Worm (Caenorhabditis elegans) whole organism, early embryonic: ENCODE results near the gene C16C8.9.
A peak's percentile ranks its signal among the peaks of the same experiment; 100 is the strongest.

Source experiments
- B0310.2 ChIP-seq: sonication (generic microtip); optimal IDR thresholded peaks from 2 replicates; lab custom pipeline; 2016; ENCODE audit warnings: mild to moderate bottlenecking, missing genetic modification characterization, missing compliant biosample characterization
- F13C5.2 ChIP-seq: sonication (generic microtip); optimal IDR thresholded peaks from 2 replicates; lab custom pipeline; 2017; ENCODE audit warnings: mild to moderate bottlenecking, missing genetic modification characterization, inconsistent platforms, missing compliant biosample characterization
- aly-1 ChIP-seq: sonication (generic microtip); optimal IDR thresholded peaks from 2 replicates; lab custom pipeline; 2016; ENCODE audit warnings: missing genetic modification characterization, missing compliant biosample characterization
- ama-1 ChIP-seq: fragments of 150-350 bp; optimal IDR thresholded peaks from 2 replicates; lab custom pipeline; 2014
- ceh-36 ChIP-seq: sonication (generic microtip); optimal IDR thresholded peaks from 2 replicates; lab custom pipeline; 2016; ENCODE audit warnings: missing genetic modification characterization, inconsistent platforms, missing compliant biosample characterization
- ets-7 ChIP-seq: sonication (generic microtip); optimal IDR thresholded peaks from 2 replicates; lab custom pipeline; 2016; ENCODE audit warnings: missing genotype, missing genetic modification characterization, missing compliant biosample characterization
- flt-1 ChIP-seq: fragments of 200-800 bp; sonication (Bioruptor generic); IDR thresholded peaks from 2 replicates; pipeline ENCODE4 v1.3.6; 2022; ENCODE audit warnings: missing genetic modification characterization, missing compliant biosample characterization
- hmg-4 ChIP-seq: fragments of 200-800 bp; sonication (Bioruptor generic); optimal IDR thresholded peaks from 2 replicates; lab custom pipeline; 2018; ENCODE audit warnings: mild to moderate bottlenecking, missing genetic modification characterization, missing compliant biosample characterization
- hnd-1 ChIP-seq: sonication (generic microtip); optimal IDR thresholded peaks from 2 replicates; lab custom pipeline; 2016; ENCODE audit warnings: missing genetic modification characterization, missing compliant biosample characterization
- scrt-1 ChIP-seq: fragments of 200-800 bp; sonication (Bioruptor generic); IDR thresholded peaks from 2 replicates; pipeline ENCODE4 v1.3.6; 2022; ENCODE audit warnings: missing genetic modification characterization, missing compliant biosample characterization
- sea-1 ChIP-seq: fragments of 200-800 bp; sonication (Bioruptor generic); conservative IDR thresholded peaks from 2 replicates; pipeline ENCODE4 v1.3.6; 2022; ENCODE audit warnings: missing genetic modification characterization, missing compliant biosample characterization
- tbx-37 ChIP-seq: fragments of 200-800 bp; sonication (Bioruptor generic); conservative IDR thresholded peaks from 2 replicates; pipeline ENCODE4 v1.3.6; 2022; ENCODE audit warnings: missing genetic modification reagents, missing genetic modification characterization, missing compliant biosample characterization
- tra-4 ChIP-seq: sonication (generic microtip); optimal IDR thresholded peaks from 2 replicates; lab custom pipeline; 2017; ENCODE audit warnings: missing genetic modification characterization, missing compliant biosample characterization

- no peak for TF ChIP-seq ama-1 (lab: Kevin White, UChicago)
- no peak for TF ChIP-seq B0310.2
- no peak for TF ChIP-seq tbx-37 (GFP tag; lab: Robert Waterston, UW)
- TF ChIP-seq scrt-1 (GFP tag; lab: Robert Waterston, UW): no peak
- no peak for TF ChIP-seq hmg-4
- peak; percentile 69 for TF ChIP-seq ceh-36 (tag; lab: Kevin White, UChicago)
- no peak for TF ChIP-seq tra-4
- TF ChIP-seq F13C5.2 (tag; lab: Kevin White, UChicago): no peak
- TF ChIP-seq flt-1 (GFP tag; lab: Robert Waterston, UW): no peak
- TF ChIP-seq hnd-1 (tag; lab: Kevin White, UChicago): no peak
- TF ChIP-seq ets-7: no peak
- TF ChIP-seq aly-1 (tag; lab: Kevin White, UChicago): no peak
- no peak for TF ChIP-seq sea-1 (GFP tag; lab: Robert Waterston, UW)
These were observed 3.8 kb downstream of the C16C8.9 start for ce11 chrII:3459199-3459598.
